Worm (Caenorhabditis elegans) whole organism, late embryonic: Measurements from ENCODE around the gene C53B4.2.

Source experiments
- ceh-34 ChIP-seq: sonication (generic microtip); optimal IDR thresholded peaks from 2 replicates; lab custom pipeline; 2016; ENCODE audit warnings: mild to moderate bottlenecking, missing genetic modification characterization, missing compliant biosample characterization
- madf-2 ChIP-seq: sonication (generic microtip); optimal IDR thresholded peaks from 2 replicates; lab custom pipeline; 2017; ENCODE audit warnings: missing genetic modification characterization, missing compliant biosample characterization
- nfya-1 ChIP-seq: sonication (generic microtip); optimal IDR thresholded peaks from 2 replicates; lab custom pipeline; 2017; ENCODE audit warnings: missing genetic modification characterization, mild to moderate bottlenecking, missing compliant biosample characterization, antibody characterized with exemption, moderate library complexity
- nhr-11 ChIP-seq: fragments of 150-350 bp; optimal IDR thresholded peaks from 2 replicates; lab custom pipeline; 2014; ENCODE audit warnings: missing biosample characterization, missing genetic modification characterization
- sox-2 ChIP-seq: fragments of 200-800 bp; sonication (Bioruptor generic); IDR thresholded peaks from 2 replicates; pipeline ENCODE4 v1.3.6; 2022; ENCODE audit warnings: missing genetic modification reagents, missing genetic modification characterization, missing compliant biosample characterization
- unc-3 ChIP-seq, 2 experiments: fragments of 200-800 bp in 1 of 2; sonication (Bioruptor generic) in 1 of 2; sonication (generic microtip) in 1 of 2; conservative IDR thresholded peaks in 1 of 2; optimal IDR thresholded peaks in 1 of 2; 2 replicates each; pipeline versions ENCODE4 v1.3.6 to Lab custom; 2016 to 2022; ENCODE audit warnings: missing compliant biosample characterization in 2 of 2, missing genetic modification characterization in 2 of 2, missing genetic modification reagents in 1 of 2

DNA sequence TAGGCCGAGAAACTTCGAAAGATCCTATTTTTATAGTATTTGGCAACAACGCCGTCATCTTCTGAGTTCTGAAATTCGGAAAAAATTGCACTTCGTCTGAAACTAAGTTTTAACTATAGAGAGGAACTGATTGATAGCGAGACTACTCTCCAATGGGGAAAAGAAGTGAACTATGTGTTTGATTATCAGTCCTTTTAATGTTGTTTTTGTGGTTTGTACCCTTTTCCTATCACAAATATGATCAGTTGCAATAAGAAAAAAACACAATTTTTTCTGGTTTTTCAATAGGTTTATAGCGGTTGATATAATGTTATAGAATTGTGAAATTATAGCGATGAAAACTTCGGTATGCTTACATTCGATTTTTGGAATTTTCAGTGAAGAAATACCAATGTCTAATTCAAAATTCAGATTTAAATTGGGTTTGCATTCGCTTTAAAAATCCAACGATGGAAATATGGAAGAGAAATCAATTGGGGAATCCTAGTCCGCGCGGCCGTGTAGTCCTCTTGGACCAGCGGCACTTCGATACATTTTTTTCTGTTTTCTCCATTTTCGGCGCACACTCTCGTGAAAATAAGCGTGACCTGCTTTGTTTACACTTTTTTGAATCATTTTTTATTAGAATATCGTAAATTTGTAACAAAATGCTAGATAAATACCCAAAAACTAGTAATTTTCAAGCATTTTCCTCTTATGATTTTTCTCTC, 7.4 kb downstream of the C53B4.2 start, which contains the start of gene C53B4.3:
- no peak for TF ChIP-seq nfya-1 (tag; lab: Kevin White, UChicago)
- TF ChIP-seq sox-2 (GFP tag; lab: Robert Waterston, UW) = no peak
- no peak for TF ChIP-seq madf-2 (tag; lab: Kevin White, UChicago)
- no peak for TF ChIP-seq nhr-11
- peak; percentile 41 for TF ChIP-seq ceh-34 (tag; lab: Kevin White, UChicago)
- TF ChIP-seq unc-3 (GFP tag; conservative IDR thresholded peaks at IDR 0.05; lab: Robert Waterston, UW) = no peak
- no peak for TF ChIP-seq unc-3 (tag; optimal IDR thresholded peaks at IDR 0.05; lab: Kevin White, UChicago)
